Worm (Caenorhabditis elegans): ENCODE measurements around the gene M117.3.

DNA sequence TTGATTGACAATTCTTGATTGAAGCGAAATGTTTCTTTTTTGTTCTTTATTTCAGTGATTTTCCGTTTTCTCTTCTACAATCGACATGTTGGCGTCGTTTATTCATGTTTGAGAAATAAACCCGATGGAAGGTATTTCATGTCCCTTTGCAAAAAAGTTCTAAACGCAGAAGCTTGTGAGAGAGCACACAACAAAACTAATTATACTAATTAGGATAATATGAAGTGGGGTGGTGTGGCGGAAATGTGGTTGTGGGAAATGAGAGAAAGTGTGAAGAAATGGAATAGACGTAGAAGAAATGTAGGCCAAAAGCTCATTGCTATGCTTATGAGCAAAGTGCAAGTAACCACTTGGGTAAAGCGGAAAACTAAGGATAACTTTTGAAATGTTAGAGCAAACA lies 39.2 kb upstream of the M117.3 start:
- TF ChIP-seq lin-15B (tag; optimal IDR thresholded peaks at IDR 0.05) (no peak), nhr-11 (tag; optimal IDR thresholded peaks at IDR 0.05) (no peak), grh-1 (GFP tag; IDR thresholded peaks at IDR 0.05) (no peak), nhr-76 (tag; optimal IDR thresholded peaks at IDR 0.05) (no peak), lin-39 (tag; optimal IDR thresholded peaks at IDR 0.05) (no peak), ceh-82 (tag; optimal IDR thresholded peaks at IDR 0.05) (no peak), elt-2 (tag; optimal IDR thresholded peaks at IDR 0.05) (no peak), ama-1 (optimal IDR thresholded peaks at IDR 0.05) (no peak), hlh-4 (tag; optimal IDR thresholded peaks at IDR 0.05) (no peak)

Measured in whole organism, L1 larva.